Worm (Caenorhabditis elegans) whole organism, young adult: ENCODE data around the gene npr-4.

Experiments
- C17E4.6 ChIP-seq: fragments of 200-800 bp; sonication (Bioruptor generic); IDR thresholded peaks from 2 replicates; pipeline ENCODE4 v1.3.6; 2022; ENCODE audit warnings: missing genetic modification reagents, missing genetic modification characterization, missing compliant biosample characterization
- hsf-1 ChIP-seq: fragments of 200-800 bp; sonication (Bioruptor generic); IDR thresholded peaks from 2 replicates; pipeline ENCODE4 v1.3.6; 2022; ENCODE audit warnings: missing genetic modification reagents, missing genetic modification characterization, missing compliant biosample characterization
- lin-35 ChIP-seq, 3 experiments: fragments of 150-350 bp in 2 of 3; sonication (generic microtip) in 1 of 3; optimal IDR thresholded peaks; 2 replicates each; lab custom pipeline; 2014 to 2018; ENCODE audit warnings: missing biosample characterization in 3 of 3, missing genetic modification characterization in 3 of 3, missing genetic modification reagents in 3 of 3
- nfya-2 ChIP-seq: fragments of 200-800 bp; sonication (Bioruptor generic); IDR thresholded peaks from 2 replicates; pipeline ENCODE4 v1.3.6; 2022; ENCODE audit warnings: missing genetic modification reagents, missing genetic modification characterization, missing compliant biosample characterization
- sptf-2 ChIP-seq: fragments of 200-800 bp; sonication (Bioruptor generic); optimal IDR thresholded peaks from 2 replicates; lab custom pipeline; 2018; ENCODE audit warnings: mild to moderate bottlenecking, missing genetic modification characterization, missing compliant biosample characterization
- unc-62 ChIP-seq: fragments of 150-350 bp; optimal IDR thresholded peaks from 2 replicates; lab custom pipeline; 2014; ENCODE audit warnings: missing biosample characterization, missing genetic modification reagents, missing genetic modification characterization

DNA sequence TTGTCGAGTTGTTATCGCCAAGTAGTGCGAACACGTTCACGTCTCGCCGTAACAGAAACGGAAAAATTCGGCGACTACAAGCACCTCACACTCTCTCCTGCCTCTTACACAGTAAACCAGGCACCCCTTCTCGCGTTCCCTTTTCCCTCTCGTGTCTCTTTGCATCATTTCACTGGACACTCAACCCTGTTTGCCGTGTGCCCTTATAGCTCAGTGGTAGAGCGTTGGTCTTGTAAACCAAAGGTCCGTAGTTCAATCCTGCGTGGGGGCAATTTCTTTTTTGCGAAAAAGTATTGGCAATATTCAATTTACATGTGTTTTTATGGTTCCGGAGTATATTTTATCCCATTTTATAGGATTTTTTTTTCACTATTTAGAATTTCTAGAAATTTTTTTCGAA, 12.1 kb upstream of the npr-4 start:
- no peak for TF ChIP-seq unc-62
- TF ChIP-seq hsf-1 = peak; percentile 71
- peak; percentile 94 for TF ChIP-seq nfya-2 (GFP tag; lab: Robert Waterston, UW)
- TF ChIP-seq C17E4.6 (GFP tag; lab: Robert Waterston, UW) = no peak
- TF ChIP-seq lin-35 (GFP tag; optimal IDR thresholded peaks at IDR 0.05; lab: Kevin White, UChicago) = no peak
- TF ChIP-seq sptf-2 (GFP tag; lab: Kevin White, UChicago) = peak; percentile 92
